Worm (Caenorhabditis elegans) whole organism, young adult: ENCODE measurements around the gene spe-39.

Experiments used
- B0019.2 ChIP-seq: fragments of 200-800 bp; sonication (Bioruptor generic); conservative IDR thresholded peaks from 2 replicates; pipeline ENCODE4 v1.3.6; 2022; ENCODE audit warnings: missing genetic modification reagents, missing genetic modification characterization, missing compliant biosample characterization
- C06A6.2 ChIP-seq: fragments of 200-800 bp; sonication (Bioruptor generic); conservative IDR thresholded peaks from 2 replicates; pipeline ENCODE4 v1.3.6; 2022; ENCODE audit warnings: missing genetic modification characterization, missing compliant biosample characterization
- C17E4.6 ChIP-seq: fragments of 200-800 bp; sonication (Bioruptor generic); IDR thresholded peaks from 2 replicates; pipeline ENCODE4 v1.3.6; 2022; ENCODE audit warnings: missing genetic modification reagents, missing genetic modification characterization, missing compliant biosample characterization
- D2030.7 ChIP-seq: fragments of 200-800 bp; sonication (Bioruptor generic); IDR thresholded peaks from 2 replicates; pipeline ENCODE4 v1.3.6; 2022; ENCODE audit warnings: missing genetic modification reagents, missing genetic modification characterization, missing compliant biosample characterization
- F10E7.11 ChIP-seq: sonication (generic microtip); optimal IDR thresholded peaks from 2 replicates; lab custom pipeline; 2017; ENCODE audit warnings: mild to moderate bottlenecking, missing genetic modification characterization, moderate library complexity, missing compliant biosample characterization
- F39B2.1 ChIP-seq: fragments of 200-800 bp; sonication (Bioruptor generic); IDR thresholded peaks from 2 replicates; pipeline ENCODE4 v1.3.6; 2022; ENCODE audit warnings: missing genetic modification reagents, missing genetic modification characterization, missing compliant biosample characterization
- F52B5.7 ChIP-seq: sonication (generic microtip); optimal IDR thresholded peaks from 2 replicates; lab custom pipeline; 2016; ENCODE audit warnings: mild to moderate bottlenecking, missing genetic modification characterization, missing compliant biosample characterization
- F55B11.4 ChIP-seq: sonication (generic microtip); optimal IDR thresholded peaks from 2 replicates; lab custom pipeline; 2016; ENCODE audit warnings: missing compliant biosample characterization, missing genetic modification characterization, borderline replicate concordance; ENCODE audit not compliant: insufficient read depth
- T07F8.4 ChIP-seq: sonication (generic microtip); optimal IDR thresholded peaks from 2 replicates; lab custom pipeline; 2016; ENCODE audit warnings: mild to moderate bottlenecking, missing genetic modification characterization, moderate library complexity, missing compliant biosample characterization
- Y53G8AR.9 ChIP-seq: fragments of 200-800 bp; sonication (Bioruptor generic); conservative IDR thresholded peaks from 2 replicates; pipeline ENCODE4 v1.3.6; 2022; ENCODE audit warnings: missing genetic modification reagents, missing genetic modification characterization, missing compliant biosample characterization
- Y56A3A.18 ChIP-seq: fragments of 200-800 bp; sonication (Bioruptor generic); IDR thresholded peaks from 2 replicates; pipeline ENCODE4 v1.3.6; 2022; ENCODE audit warnings: missing genetic modification reagents, missing genetic modification characterization, missing compliant biosample characterization
- Y67H2A.10 ChIP-seq: fragments of 200-800 bp; sonication (Bioruptor generic); conservative IDR thresholded peaks from 2 replicates; pipeline ENCODE4 v1.3.6; 2022; ENCODE audit warnings: missing genetic modification reagents, missing genetic modification characterization, missing compliant biosample characterization
- ama-1 ChIP-seq, 3 experiments: fragments of 150-350 bp in 1 of 3; sonication (generic microtip) in 2 of 3; optimal IDR thresholded peaks; 2 replicates each; lab custom pipeline; 2014 to 2018; ENCODE audit warnings: missing biosample characterization in 2 of 3, missing genetic modification characterization in 2 of 3, missing genetic modification reagents in 2 of 3
- athp-1 ChIP-seq: sonication (generic microtip); optimal IDR thresholded peaks from 2 replicates; lab custom pipeline; 2017; ENCODE audit warnings: mild to moderate bottlenecking, missing genetic modification characterization, missing compliant biosample characterization
- attf-6 ChIP-seq: fragments of 200-800 bp; sonication (Bioruptor generic); IDR thresholded peaks from 2 replicates; pipeline ENCODE4 v1.3.6; 2022; ENCODE audit warnings: missing genetic modification reagents, missing genetic modification characterization, missing compliant biosample characterization
- bed-1 ChIP-seq: fragments of 200-800 bp; sonication (Bioruptor generic); IDR thresholded peaks from 2 replicates; pipeline ENCODE4 v1.3.6; 2022; ENCODE audit warnings: missing genetic modification reagents, missing genetic modification characterization, missing compliant biosample characterization
- cebp-2 ChIP-seq: fragments of 200-800 bp; sonication (Bioruptor generic); IDR thresholded peaks from 2 replicates; pipeline ENCODE4 v1.3.6; 2022; ENCODE audit warnings: missing genetic modification characterization, missing compliant biosample characterization
- die-1 ChIP-seq: sonication (generic microtip); optimal IDR thresholded peaks from 2 replicates; lab custom pipeline; 2016; ENCODE audit warnings: missing genotype, mild to moderate bottlenecking, missing genetic modification characterization, missing compliant biosample characterization
- egl-18 ChIP-seq: fragments of 200-800 bp; sonication (Bioruptor generic); IDR thresholded peaks from 2 replicates; pipeline ENCODE4 v1.3.6; 2022; ENCODE audit warnings: missing genetic modification reagents, missing genetic modification characterization, missing compliant biosample characterization
- fkh-3 ChIP-seq: sonication (generic microtip); optimal IDR thresholded peaks from 2 replicates; lab custom pipeline; 2016; ENCODE audit warnings: mild to moderate bottlenecking, missing genetic modification characterization, missing compliant biosample characterization
- hlh-12 ChIP-seq: sonication (generic microtip); optimal IDR thresholded peaks from 2 replicates; lab custom pipeline; 2016; ENCODE audit warnings: missing genetic modification characterization, missing compliant biosample characterization
- hrde-1 ChIP-seq: sonication (generic microtip); optimal IDR thresholded peaks from 2 replicates; lab custom pipeline; 2016; ENCODE audit warnings: missing genetic modification characterization, mild to moderate bottlenecking, missing compliant biosample characterization, moderate library complexity, missing genotype, missing genetic modification reagents, borderline replicate concordance
- lin-26 ChIP-seq: fragments of 200-800 bp; sonication (Bioruptor generic); IDR thresholded peaks from 2 replicates; pipeline ENCODE4 v1.3.6; 2022; ENCODE audit warnings: missing genetic modification reagents, missing genetic modification characterization, missing compliant biosample characterization
- lin-35 ChIP-seq, 3 experiments: fragments of 150-350 bp in 2 of 3; sonication (generic microtip) in 1 of 3; optimal IDR thresholded peaks; 2 replicates each; lab custom pipeline; 2014 to 2018; ENCODE audit warnings: missing biosample characterization in 3 of 3, missing genetic modification characterization in 3 of 3, missing genetic modification reagents in 3 of 3
- lir-1 ChIP-seq: fragments of 200-800 bp; sonication (Bioruptor generic); conservative IDR thresholded peaks from 2 replicates; pipeline ENCODE4 v1.3.6; 2022; ENCODE audit warnings: missing genetic modification reagents, missing genetic modification characterization, missing compliant biosample characterization
- lsl-1 ChIP-seq: fragments of 200-800 bp; sonication (Bioruptor generic); optimal IDR thresholded peaks from 2 replicates; lab custom pipeline; 2018; ENCODE audit warnings: mild to moderate bottlenecking, missing genetic modification characterization, moderate library complexity, missing compliant biosample characterization
- madf-3 ChIP-seq: fragments of 200-800 bp; sonication (Bioruptor generic); IDR thresholded peaks from 2 replicates; pipeline ENCODE4 v1.3.6; 2022; ENCODE audit warnings: missing genetic modification reagents, missing genetic modification characterization, missing compliant biosample characterization
- nhr-90 ChIP-seq: sonication (generic microtip); optimal IDR thresholded peaks from 2 replicates; lab custom pipeline; 2016; ENCODE audit warnings: missing genotype, mild to moderate bottlenecking, missing genetic modification characterization, missing compliant biosample characterization
- pbrm-1 ChIP-seq: fragments of 200-800 bp; sonication (Bioruptor generic); IDR thresholded peaks from 2 replicates; pipeline ENCODE4 v1.3.6; 2022; ENCODE audit warnings: missing genetic modification reagents, missing genetic modification characterization, missing compliant biosample characterization
- rcor-1 ChIP-seq: fragments of 200-800 bp; sonication (Bioruptor generic); IDR thresholded peaks from 2 replicates; pipeline ENCODE4 v1.3.6; 2022; ENCODE audit warnings: missing genetic modification reagents, missing genetic modification characterization, missing compliant biosample characterization
- repo-1 ChIP-seq: sonication (generic microtip); optimal IDR thresholded peaks from 2 replicates; lab custom pipeline; 2017; ENCODE audit warnings: mild to moderate bottlenecking, missing genetic modification characterization, missing compliant biosample characterization
- rpc-1 ChIP-seq, 2 experiments: fragments of 150-350 bp in 1 of 2; sonication (generic microtip) in 1 of 2; optimal IDR thresholded peaks; 2 replicates each; lab custom pipeline; 2014 to 2018; ENCODE audit warnings: missing biosample characterization in 1 of 2, missing genetic modification characterization in 1 of 2, missing genetic modification reagents in 1 of 2, missing genotype in 1 of 2
- sea-2 ChIP-seq: fragments of 200-800 bp; sonication (Bioruptor generic); IDR thresholded peaks from 2 replicates; pipeline ENCODE4 v1.3.6; 2022; ENCODE audit warnings: missing genetic modification characterization, missing compliant biosample characterization
- snpc-3.4 ChIP-seq: sonication (generic microtip); optimal IDR thresholded peaks from 2 replicates; lab custom pipeline; 2017; ENCODE audit warnings: missing genetic modification characterization, mild to moderate bottlenecking, missing compliant biosample characterization, antibody characterized with exemption, moderate library complexity, missing genotype, missing genetic modification reagents
- somi-1 ChIP-seq: fragments of 200-800 bp; sonication (Bioruptor generic); optimal IDR thresholded peaks from 2 replicates; lab custom pipeline; 2018; ENCODE audit warnings: mild to moderate bottlenecking, missing genetic modification characterization, missing compliant biosample characterization
- tbx-9 ChIP-seq: sonication (generic microtip); optimal IDR thresholded peaks from 2 replicates; lab custom pipeline; 2016; ENCODE audit warnings: borderline replicate concordance, missing genetic modification characterization, inconsistent platforms, missing compliant biosample characterization
- xnd-1 ChIP-seq: sonication (generic microtip); optimal IDR thresholded peaks from 2 replicates; lab custom pipeline; 2016; ENCODE audit warnings: missing genotype, missing genetic modification reagents, missing genetic modification characterization, missing compliant biosample characterization
- zfh-2 ChIP-seq: fragments of 200-800 bp; sonication (Bioruptor generic); conservative IDR thresholded peaks from 2 replicates; pipeline ENCODE4 v1.3.6; 2022; ENCODE audit warnings: missing genetic modification reagents, missing genetic modification characterization, missing compliant biosample characterization
- ztf-26 ChIP-seq: sonication (generic microtip); optimal IDR thresholded peaks from 2 replicates; lab custom pipeline; 2017; ENCODE audit warnings: missing genetic modification characterization, missing compliant biosample characterization
- ztf-3 ChIP-seq: fragments of 200-800 bp; sonication (Bioruptor generic); optimal IDR thresholded peaks from 2 replicates; lab custom pipeline; 2018; ENCODE audit warnings: mild to moderate bottlenecking, missing genetic modification characterization, missing compliant biosample characterization

The spe-39 gene

ce11 chrV:6811863-6812262 lies 26.6 kb downstream of the spe-39 start (continued):
- no peak for TF ChIP-seq sea-2 (GFP tag; lab: Robert Waterston, UW)
- TF ChIP-seq, all 124 proteins: peak for 4

DNA sequence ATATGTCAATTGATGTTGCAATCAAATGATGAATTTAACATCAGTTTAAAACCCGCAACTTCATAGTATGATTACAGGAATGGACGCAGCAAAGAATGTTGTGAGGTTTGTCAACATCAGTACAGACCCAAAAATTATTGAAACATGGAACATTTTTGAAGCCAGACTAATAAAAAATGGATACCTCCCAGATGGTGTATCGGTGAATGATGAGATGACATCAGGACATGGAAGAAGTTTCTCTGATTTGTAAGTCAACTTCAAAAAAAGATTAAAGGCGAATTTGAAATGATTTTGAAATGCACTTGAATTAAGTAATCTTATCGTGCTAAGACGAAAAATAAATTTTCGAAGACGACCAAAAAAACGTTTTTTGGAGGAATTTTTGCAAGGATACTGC lies 28.6 kb downstream of the spe-39 start:
- no peak for TF ChIP-seq snpc-3.4 (tag; lab: Kevin White, UChicago)
- no peak for TF ChIP-seq somi-1 (GFP tag; lab: Kevin White, UChicago)
- no peak for TF ChIP-seq lsl-1 (GFP tag; lab: Kevin White, UChicago)
- TF ChIP-seq madf-3 (GFP tag; lab: Robert Waterston, UW): no peak
- TF ChIP-seq rcor-1: no peak
- no peak for TF ChIP-seq D2030.7
- TF ChIP-seq pbrm-1: no peak
- TF ChIP-seq B0019.2 (GFP tag; lab: Robert Waterston, UW): no peak
- TF ChIP-seq T07F8.4: no peak
- no peak for TF ChIP-seq hrde-1 (tag; lab: Kevin White, UChicago)
- TF ChIP-seq attf-6 (GFP tag; lab: Robert Waterston, UW): no peak
- no peak for TF ChIP-seq Y67H2A.10
- TF ChIP-seq repo-1 (tag; lab: Kevin White, UChicago): no peak
- TF ChIP-seq C06A6.2 (GFP tag; lab: Robert Waterston, UW): no peak
- no peak for TF ChIP-seq C17E4.6 (GFP tag; lab: Robert Waterston, UW)
- no peak for TF ChIP-seq bed-1 (GFP tag; lab: Robert Waterston, UW)
- no peak for TF ChIP-seq F10E7.11 (tag; lab: Kevin White, UChicago)
- no peak for TF ChIP-seq die-1 (tag; lab: Kevin White, UChicago)
- TF ChIP-seq egl-18 (GFP tag; lab: Robert Waterston, UW): no peak

- no peak for TF ChIP-seq ama-1 (optimal IDR thresholded peaks at IDR 0.05; lab: Kevin White, UChicago)
- TF ChIP-seq ama-1 (GFP tag; optimal IDR thresholded peaks at IDR 0.05; lab: Kevin White, UChicago): no peak
- no peak for TF ChIP-seq athp-1 (tag; lab: Kevin White, UChicago)
- no peak for TF ChIP-seq Y53G8AR.9 (GFP tag; lab: Robert Waterston, UW)
- no peak for TF ChIP-seq ztf-3
- TF ChIP-seq tbx-9: no peak
- TF ChIP-seq nhr-90 (tag; lab: Kevin White, UChicago): no peak
- TF ChIP-seq xnd-1 (tag; lab: Kevin White, UChicago): no peak
- TF ChIP-seq zfh-2 (GFP tag; lab: Robert Waterston, UW): no peak
- no peak for TF ChIP-seq lin-26 (GFP tag; lab: Robert Waterston, UW)
- TF ChIP-seq attf-6 (GFP tag; lab: Robert Waterston, UW): no peak
- no peak for TF ChIP-seq sea-2 (GFP tag; lab: Robert Waterston, UW)
- TF ChIP-seq snpc-3.4 (tag; lab: Kevin White, UChicago): no peak
- no peak for TF ChIP-seq hlh-12 (tag; lab: Kevin White, UChicago)
- no peak for TF ChIP-seq cebp-2
- no peak for TF ChIP-seq rpc-1 (optimal IDR thresholded peaks at IDR 0.05; lab: Kevin White, UChicago)
- TF ChIP-seq rpc-1 (tag; optimal IDR thresholded peaks at IDR 0.05; lab: Kevin White, UChicago): no peak
Observed at ce11 chrV:6817184-6817583, 31.9 kb downstream of the spe-39 start, which contains the start of gene dmsr-14. Gene dmsr-14, minus strand, starts transcription at chrV:6817284.

DNA sequence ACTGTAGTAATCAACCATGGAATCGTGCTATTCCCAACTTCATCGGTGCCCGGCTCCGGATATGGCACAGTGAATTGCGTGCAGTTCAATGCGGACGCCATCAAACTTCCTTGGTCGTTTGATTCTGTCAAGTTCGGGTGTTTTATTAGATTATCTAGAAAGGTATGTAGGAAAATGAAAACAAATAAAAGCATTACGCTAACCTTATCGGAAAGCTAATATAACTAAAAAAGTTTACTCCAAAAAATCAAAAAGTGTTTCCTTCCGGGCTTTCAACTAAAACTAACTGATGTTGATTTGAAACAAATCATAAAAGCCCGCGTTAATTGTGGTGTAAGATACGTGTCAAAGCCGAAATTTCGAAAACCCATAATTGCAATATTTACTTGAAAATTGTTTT lies 34.6 kb downstream of the spe-39 start, which contains the start of gene dmsr-13:
TSS of gene dmsr-13 (minus strand) at position 101 of the 400 bp plus-strand sequence.
- no peak for TF ChIP-seq zfh-2 (GFP tag; lab: Robert Waterston, UW)
- no peak for TF ChIP-seq F39B2.1 (GFP tag; lab: Robert Waterston, UW)
- no peak for TF ChIP-seq Y56A3A.18 (GFP tag; lab: Robert Waterston, UW)
- no peak for TF ChIP-seq lin-35 (GFP tag; optimal IDR thresholded peaks at IDR 0.05; lab: Kevin White, UChicago)
- no peak for TF ChIP-seq rcor-1
- no peak for TF ChIP-seq ztf-26 (tag; lab: Kevin White, UChicago)
- no peak for TF ChIP-seq fkh-3 (tag; lab: Kevin White, UChicago)
- no peak for TF ChIP-seq F52B5.7 (tag; lab: Kevin White, UChicago)
- TF ChIP-seq F55B11.4 (tag; lab: Kevin White, UChicago): no peak
- no peak for TF ChIP-seq lir-1 (GFP tag; lab: Robert Waterston, UW)
